Fruit fly (Drosophila melanogaster): ENCODE measurements around the gene CG7557.

DNA sequence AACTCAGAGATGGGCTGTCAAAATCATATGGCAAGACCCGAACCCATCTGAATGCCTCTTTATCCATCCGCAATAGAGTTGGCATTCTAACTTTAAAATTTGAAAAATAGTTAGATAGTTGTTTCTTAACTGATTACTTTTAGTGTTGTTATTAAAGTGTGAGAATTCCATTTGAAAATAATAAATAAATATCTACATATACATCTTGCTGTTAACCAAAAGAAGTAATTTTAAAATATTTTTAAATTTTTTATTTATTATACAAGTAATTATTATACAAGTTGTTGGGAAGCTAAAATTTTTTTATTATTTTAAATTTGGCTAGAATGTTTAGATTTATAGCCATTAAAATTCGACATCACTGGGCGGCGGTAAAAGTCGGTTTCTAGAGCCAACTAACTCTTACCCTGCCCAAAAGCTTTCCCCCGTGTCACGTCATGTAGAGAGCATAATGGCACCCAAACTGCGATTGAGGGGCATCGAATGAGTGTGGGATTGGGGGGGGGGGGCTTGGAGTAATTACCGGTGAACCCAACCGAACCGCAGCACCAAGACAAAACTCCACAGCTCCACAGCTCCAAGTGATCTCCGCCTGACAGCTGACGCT is 1.4 kb upstream of the CG7557 start:
- TF ChIP-seq psq (GFP tag; optimal IDR thresholded peaks at IDR 0.05): peak; percentile 15
- no peak for TF ChIP-seq lola (GFP tag; optimal IDR thresholded peaks at IDR 0.05)
- TF ChIP-seq brk (GFP tag; optimal IDR thresholded peaks at IDR 0.05): no peak
- no peak for TF ChIP-seq dsf (GFP tag; optimal IDR thresholded peaks at IDR 0.05; ENCODE audit: borderline replicate concordance)
- no peak for TF ChIP-seq Jra (GFP tag; optimal IDR thresholded peaks at IDR 0.05)
- peak; percentile 42 for TF ChIP-seq Dfd (GFP tag; optimal IDR thresholded peaks at IDR 0.05)
- TF ChIP-seq sage (GFP tag; optimal IDR thresholded peaks at IDR 0.05): no peak
- no peak for TF ChIP-seq Dif (GFP tag; optimal IDR thresholded peaks at IDR 0.05; ENCODE audit: partially characterized antibody)
- TF ChIP-seq usp (GFP tag; optimal IDR thresholded peaks at IDR 0.05): no peak
- no peak for TF ChIP-seq Myc (optimal IDR thresholded peaks at IDR 0.05)
- no peak for TF ChIP-seq h (GFP tag; optimal IDR thresholded peaks at IDR 0.05)
- no peak for TF ChIP-seq OdsH (GFP tag; optimal IDR thresholded peaks at IDR 0.05)
- TF ChIP-seq CG9705 (GFP tag; optimal IDR thresholded peaks at IDR 0.05): no peak
- TF ChIP-seq br (GFP tag; optimal IDR thresholded peaks at IDR 0.05): no peak

Data from whole organism, wandering third instar larva.